Worm (Caenorhabditis elegans) whole organism, L2 larva: Measurements from ENCODE around the gene nlp-18.

ENCODE experiments used
- C34F6.9 ChIP-seq: fragments of 150-350 bp; optimal IDR thresholded peaks from 2 replicates; lab custom pipeline; 2014; ENCODE audit warnings: missing biosample characterization, missing genetic modification characterization
- F13H6.1 ChIP-seq: sonication (generic microtip); optimal IDR thresholded peaks from 2 replicates; lab custom pipeline; 2016; ENCODE audit warnings: missing genetic modification characterization, missing compliant biosample characterization
- R02D3.7 ChIP-seq: fragments of 150-350 bp; optimal IDR thresholded peaks from 2 replicates; lab custom pipeline; 2014; ENCODE audit warnings: missing biosample characterization, missing genetic modification characterization
- Y55F3AM.14 ChIP-seq: fragments of 200-800 bp; sonication (Bioruptor generic); optimal IDR thresholded peaks from 2 replicates; lab custom pipeline; 2018; ENCODE audit warnings: mild to moderate bottlenecking, missing genetic modification characterization, missing compliant biosample characterization
- ZK546.5 ChIP-seq: sonication (generic microtip); optimal IDR thresholded peaks from 2 replicates; lab custom pipeline; 2017; ENCODE audit warnings: missing biosample characterization, missing genetic modification characterization
- alr-1 ChIP-seq: fragments of 150-350 bp; optimal IDR thresholded peaks from 2 replicates; lab custom pipeline; 2014; ENCODE audit warnings: missing biosample characterization, missing genetic modification characterization
- ama-1 ChIP-seq: fragments of 150-350 bp; optimal IDR thresholded peaks from 2 replicates; lab custom pipeline; 2018; ENCODE audit warnings: inconsistent platforms
- blmp-1 ChIP-seq: sonication (generic microtip); optimal IDR thresholded peaks from 2 replicates; lab custom pipeline; 2017; ENCODE audit warnings: missing genetic modification characterization, mild to moderate bottlenecking, missing compliant biosample characterization, antibody characterized with exemption, moderate library complexity; ENCODE audit not compliant: insufficient read depth
- ceh-16 ChIP-seq: fragments of 150-350 bp; optimal IDR thresholded peaks from 2 replicates; lab custom pipeline; 2014; ENCODE audit warnings: missing biosample characterization, missing genetic modification characterization
- ceh-82 ChIP-seq: fragments of 150-350 bp; optimal IDR thresholded peaks from 2 replicates; lab custom pipeline; 2014; ENCODE audit warnings: missing biosample characterization, missing genetic modification characterization
- crh-2 ChIP-seq: sonication (generic microtip); optimal IDR thresholded peaks from 2 replicates; lab custom pipeline; 2017; ENCODE audit warnings: missing biosample characterization, missing genetic modification characterization
- egl-27 ChIP-seq: sonication (generic microtip); optimal IDR thresholded peaks from 3 replicates; lab custom pipeline; 2017; ENCODE audit warnings: missing biosample characterization, missing genetic modification reagents, missing genetic modification characterization
- elt-1 ChIP-seq: fragments of 150-350 bp; optimal IDR thresholded peaks from 2 replicates; lab custom pipeline; 2014; ENCODE audit warnings: missing biosample characterization, missing genetic modification characterization
- fos-1 ChIP-seq: fragments of 150-350 bp; optimal IDR thresholded peaks from 2 replicates; lab custom pipeline; 2014; ENCODE audit warnings: missing biosample characterization, missing genetic modification characterization
- lin-11 ChIP-seq: fragments of 150-350 bp; sonication (generic microtip); optimal IDR thresholded peaks from 2 replicates; lab custom pipeline; 2014; ENCODE audit warnings: missing biosample characterization, missing genetic modification characterization, inconsistent platforms, mixed read lengths
- lin-13 ChIP-seq: fragments of 150-350 bp; optimal IDR thresholded peaks from 2 replicates; lab custom pipeline; 2014; ENCODE audit warnings: missing biosample characterization, missing genetic modification reagents, missing genetic modification characterization
- lin-39 ChIP-seq: fragments of 150-350 bp; optimal IDR thresholded peaks from 2 replicates; lab custom pipeline; 2014; ENCODE audit warnings: missing biosample characterization, missing genetic modification reagents, missing genetic modification characterization
- lsy-2 ChIP-seq, 2 experiments: fragments of 150-350 bp in 1 of 2; sonication (generic microtip) in 1 of 2; optimal IDR thresholded peaks; 2 replicates each; lab custom pipeline; 2014 to 2017; ENCODE audit warnings: missing biosample characterization in 2 of 2, missing genetic modification characterization in 2 of 2
- mab-5 ChIP-seq: fragments of 150-350 bp; optimal IDR thresholded peaks from 2 replicates; lab custom pipeline; 2014; ENCODE audit warnings: missing biosample characterization, missing genetic modification characterization
- mbf-1 ChIP-seq: sonication (generic microtip); optimal IDR thresholded peaks from 2 replicates; lab custom pipeline; 2017; ENCODE audit warnings: missing biosample characterization, missing genetic modification characterization
- mdl-1 ChIP-seq, 2 experiments: fragments of 150-350 bp in 1 of 2; sonication (generic microtip) in 1 of 2; optimal IDR thresholded peaks; 2 replicates each; lab custom pipeline; 2017; ENCODE audit warnings: missing biosample characterization in 2 of 2, missing genetic modification characterization in 2 of 2
- nhr-11 ChIP-seq: fragments of 150-350 bp; optimal IDR thresholded peaks from 2 replicates; lab custom pipeline; 2014; ENCODE audit warnings: missing biosample characterization, missing genetic modification characterization
- nhr-12 ChIP-seq: fragments of 150-350 bp; optimal IDR thresholded peaks from 2 replicates; lab custom pipeline; 2014; ENCODE audit warnings: missing biosample characterization, missing genetic modification characterization
- nhr-129 ChIP-seq: fragments of 150-350 bp; optimal IDR thresholded peaks from 2 replicates; lab custom pipeline; 2014; ENCODE audit warnings: missing biosample characterization, missing genetic modification characterization
- nhr-21 ChIP-seq: fragments of 150-350 bp; optimal IDR thresholded peaks from 2 replicates; lab custom pipeline; 2014; ENCODE audit warnings: missing biosample characterization, missing genetic modification characterization
- nhr-23 ChIP-seq: fragments of 150-350 bp; optimal IDR thresholded peaks from 2 replicates; lab custom pipeline; 2014; ENCODE audit warnings: missing biosample characterization, missing genetic modification reagents, missing genetic modification characterization
- nhr-237 ChIP-seq: fragments of 150-350 bp; optimal IDR thresholded peaks from 2 replicates; lab custom pipeline; 2014; ENCODE audit warnings: missing biosample characterization, missing genetic modification characterization
- nhr-6 ChIP-seq: fragments of 150-350 bp; optimal IDR thresholded peaks from 2 replicates; lab custom pipeline; 2014; ENCODE audit warnings: missing biosample characterization, missing genetic modification characterization
- nhr-77 ChIP-seq: fragments of 150-350 bp; optimal IDR thresholded peaks from 2 replicates; lab custom pipeline; 2014; ENCODE audit warnings: missing biosample characterization, missing genetic modification characterization
- peb-1 ChIP-seq: fragments of 150-350 bp; optimal IDR thresholded peaks from 2 replicates; lab custom pipeline; 2014; ENCODE audit warnings: missing biosample characterization, missing genetic modification characterization
- sem-4 ChIP-seq: fragments of 150-350 bp; optimal IDR thresholded peaks from 2 replicates; lab custom pipeline; 2014; ENCODE audit warnings: missing biosample characterization, missing genetic modification reagents, missing genetic modification characterization
- sma-3 ChIP-seq: sonication (generic microtip); optimal IDR thresholded peaks from 2 replicates; lab custom pipeline; 2016; ENCODE audit warnings: missing genetic modification reagents, missing genetic modification characterization, missing compliant biosample characterization
- sma-9 ChIP-seq, 2 experiments: fragments of 150-350 bp in 1 of 2; sonication (generic microtip) in 1 of 2; optimal IDR thresholded peaks; 2 replicates each; lab custom pipeline; 2014 to 2016; ENCODE audit warnings: missing genetic modification characterization in 2 of 2, mild to moderate bottlenecking in 1 of 2, missing biosample characterization in 1 of 2, missing compliant biosample characterization in 1 of 2, missing genetic modification reagents in 1 of 2, moderate library complexity in 1 of 2
- snpc-4 ChIP-seq: fragments of 150-350 bp; optimal IDR thresholded peaks from 2 replicates; lab custom pipeline; 2014; ENCODE audit warnings: missing biosample characterization, missing genetic modification characterization
- unc-39 ChIP-seq: fragments of 150-350 bp; optimal IDR thresholded peaks from 2 replicates; lab custom pipeline; 2014; ENCODE audit warnings: missing biosample characterization, missing genetic modification characterization
- unc-55 ChIP-seq: fragments of 150-350 bp; sonication (generic microtip); optimal IDR thresholded peaks from 3 replicates; lab custom pipeline; 2014; ENCODE audit warnings: missing biosample characterization, missing genetic modification reagents, missing genetic modification characterization
- zag-1 ChIP-seq: fragments of 150-350 bp; optimal IDR thresholded peaks from 2 replicates; lab custom pipeline; 2014; ENCODE audit warnings: missing biosample characterization, missing genetic modification characterization
- ztf-11 ChIP-seq: sonication (generic microtip); optimal IDR thresholded peaks from 2 replicates; lab custom pipeline; 2017; ENCODE audit warnings: missing biosample characterization, missing genetic modification characterization
- ztf-4 ChIP-seq: fragments of 150-350 bp; optimal IDR thresholded peaks from 2 replicates; lab custom pipeline; 2014; ENCODE audit warnings: missing biosample characterization, missing genetic modification characterization

The nlp-18 gene

ce11 chrII:10989180-10989579, 41.0 kb downstream of the nlp-18 start:
- TF ChIP-seq lin-39 (tag; lab: Kevin White, UChicago), result no peak
- TF ChIP-seq nhr-129 (tag; lab: Kevin White, UChicago), result no peak
- TF ChIP-seq nhr-6, result no peak
- TF ChIP-seq F13H6.1, result no peak
- no peak for TF ChIP-seq nhr-11
- TF ChIP-seq mdl-1 (tag; optimal IDR thresholded peaks at IDR 0.05; lab: Kevin White, UChicago), result no peak
- TF ChIP-seq lin-11 (tag; lab: Kevin White, UChicago), result no peak
- no peak for TF ChIP-seq egl-27 (tag; lab: Kevin White, UChicago)
- TF ChIP-seq sma-9 (GFP tag; optimal IDR thresholded peaks at IDR 0.05; lab: Kevin White, UChicago), result no peak
- no peak for TF ChIP-seq sma-9 (tag; optimal IDR thresholded peaks at IDR 0.05; lab: Kevin White, UChicago)
- TF ChIP-seq unc-39 (tag; lab: Kevin White, UChicago), result no peak

ce11 chrII:10988575-10988974, 41.6 kb downstream of the nlp-18 start:
- TF ChIP-seq nhr-12 (tag; lab: Kevin White, UChicago) (no peak), ztf-11 (tag; lab: Kevin White, UChicago) (no peak), mbf-1 (no peak), nhr-23 (tag; lab: Kevin White, UChicago) (no peak), peb-1 (tag; lab: Kevin White, UChicago) (no peak), nhr-77 (no peak), lsy-2 (tag; optimal IDR thresholded peaks at IDR 0.05; lab: Kevin White, UChicago) (no peak), R02D3.7 (tag; lab: Kevin White, UChicago) (no peak), ztf-4 (tag; lab: Kevin White, UChicago) (no peak), snpc-4 (tag; lab: Kevin White, UChicago) (no peak), mab-5 (tag; lab: Kevin White, UChicago) (no peak), nhr-21 (no peak), lin-13 (no peak), ama-1 (no peak), sem-4 (tag; lab: Kevin White, UChicago) (no peak), fos-1 (no peak), sma-3 (GFP tag; lab: Kevin White, UChicago) (no peak), crh-2 (no peak), C34F6.9 (tag; lab: Kevin White, UChicago) (no peak), Y55F3AM.14 (no peak)

- TF ChIP-seq mbf-1, result no peak
- TF ChIP-seq blmp-1 (tag; lab: Kevin White, UChicago), result no peak
- no peak for TF ChIP-seq lin-13
- TF ChIP-seq F13H6.1, result no peak
- peak; percentile 31 for TF ChIP-seq mab-5 (tag; lab: Kevin White, UChicago)
- peak; percentile 44 for TF ChIP-seq unc-55
- no peak for TF ChIP-seq alr-1 (tag; lab: Kevin White, UChicago)
- TF ChIP-seq ceh-16 (tag; lab: Kevin White, UChicago), result no peak
- TF ChIP-seq ceh-82 (tag; lab: Kevin White, UChicago), result no peak
These were observed 43.6 kb downstream of the nlp-18 start for ce11 chrII:10986461-10987090.

- TF ChIP-seq mab-5 (tag; lab: Kevin White, UChicago) (peak; percentile 33), crh-2 (no peak), ZK546.5 (no peak), nhr-77 (no peak), lin-11 (tag; lab: Kevin White, UChicago) (no peak), F13H6.1 (peak; percentile 45), nhr-237 (tag; lab: Kevin White, UChicago) (no peak), nhr-21 (no peak), elt-1 (tag; lab: Kevin White, UChicago) (no peak), C34F6.9 (tag; lab: Kevin White, UChicago) (peak; percentile 28), R02D3.7 (tag; lab: Kevin White, UChicago) (no peak), nhr-129 (tag; lab: Kevin White, UChicago) (peak; percentile 28), sem-4 (tag; lab: Kevin White, UChicago) (peak; percentile 1), ceh-16 (tag; lab: Kevin White, UChicago) (no peak), ama-1 (no peak), zag-1 (no peak), lsy-2 (tag; optimal IDR thresholded peaks at IDR 0.05; lab: Kevin White, UChicago) (peak in 1 of 2 experiments; percentile 52)
- TF ChIP-seq, all 48 proteins: peak for 6
These were observed 48.2 kb downstream of the nlp-18 start for ce11 chrII:10982017-10982416.
